Fruit fly (Drosophila melanogaster) whole organism, embryonic: ENCODE results near the gene Cp190.

ENCODE experiments used
- Atf6 ChIP-seq: fragments of 200-800 bp; sonication (Bioruptor generic); IDR thresholded peaks from 2 replicates; pipeline ENCODE4 v1.3.6; 2022; ENCODE audit warnings: missing biosample characterization, missing genetic modification characterization
- CG10565 ChIP-seq: fragments of 200-800 bp; sonication (Bioruptor generic); optimal IDR thresholded peaks from 3 replicates; lab custom pipeline; 2016; ENCODE audit warnings: missing biosample characterization, mild to moderate bottlenecking, missing genetic modification characterization
- CG12155 ChIP-seq: fragments of 200-800 bp; sonication (Bioruptor generic); optimal IDR thresholded peaks from 3 replicates; lab custom pipeline; 2016; ENCODE audit warnings: missing biosample characterization, missing genetic modification characterization
- CG12659 ChIP-seq: fragments of 200-800 bp; sonication (Bioruptor generic); optimal IDR thresholded peaks from 3 replicates; lab custom pipeline; 2017; ENCODE audit warnings: mild to moderate bottlenecking, missing biosample characterization, missing genetic modification reagents, missing genetic modification characterization
- CG13624 ChIP-seq: fragments of 200-800 bp; sonication (Bioruptor generic); optimal IDR thresholded peaks from 2 replicates; lab custom pipeline; 2016; ENCODE audit warnings: missing biosample characterization, missing genetic modification characterization
- CG15514 ChIP-seq: fragments of 200-800 bp; sonication (Bioruptor generic); optimal IDR thresholded peaks from 3 replicates; lab custom pipeline; 2017; ENCODE audit warnings: missing biosample characterization, missing genetic modification characterization, mild to moderate bottlenecking, moderate library complexity, missing genetic modification reagents
- CG16813 ChIP-seq: fragments of 200-800 bp; sonication (Bioruptor generic); IDR thresholded peaks from 3 replicates; pipeline ENCODE4 v1.3.6; 2022; ENCODE audit warnings: missing biosample characterization, missing genetic modification characterization; ENCODE audit not compliant: partially characterized antibody
- CG17829 ChIP-seq: fragments of 200-800 bp; optimal IDR thresholded peaks from 2 replicates; lab custom pipeline; 2019; ENCODE audit warnings: missing biosample characterization, mild to moderate bottlenecking, missing genetic modification characterization, moderate library complexity
- CG32532 ChIP-seq: fragments of 200-800 bp; sonication (Bioruptor generic); IDR thresholded peaks from 2 replicates; pipeline ENCODE4 v1.3.6; 2022; ENCODE audit warnings: missing biosample characterization, missing genetic modification characterization
- CG32767 ChIP-seq: fragments of 200-800 bp; sonication (Bioruptor generic); IDR thresholded peaks from 2 replicates; pipeline ENCODE4 v1.3.6; 2022; ENCODE audit warnings: missing biosample characterization, missing genetic modification characterization
- CG3995 ChIP-seq: fragments of 200-800 bp; sonication (Bioruptor generic); optimal IDR thresholded peaks from 3 replicates; lab custom pipeline; 2016; ENCODE audit warnings: missing biosample characterization, missing genetic modification characterization
- CG6654 ChIP-seq: fragments of 200-800 bp; sonication (Bioruptor generic); optimal IDR thresholded peaks from 2 replicates; lab custom pipeline; 2017; ENCODE audit warnings: missing biosample characterization, mild to moderate bottlenecking, missing genetic modification characterization
- CG9437 ChIP-seq: fragments of 200-800 bp; sonication (Bioruptor generic); optimal IDR thresholded peaks from 2 replicates; lab custom pipeline; 2018; ENCODE audit warnings: missing biosample characterization, mild to moderate bottlenecking, missing genetic modification characterization
- CrebB ChIP-seq: fragments of 200-800 bp; sonication (Bioruptor generic); optimal IDR thresholded peaks from 3 replicates; lab custom pipeline; 2018; ENCODE audit warnings: missing biosample characterization, mild to moderate bottlenecking, missing genetic modification characterization
- Dbx ChIP-seq: fragments of 200-800 bp; sonication (Bioruptor generic); IDR thresholded peaks from 3 replicates; pipeline ENCODE4 v1.3.6; 2022; ENCODE audit warnings: missing biosample characterization, missing genetic modification characterization
- E2f2 ChIP-seq: fragments of 200-800 bp; sonication (Bioruptor generic); IDR thresholded peaks from 2 replicates; pipeline ENCODE4 v1.3.6; 2022; ENCODE audit warnings: missing biosample characterization, missing genetic modification characterization
- GATAe ChIP-seq: fragments of 200-800 bp; sonication (Bioruptor generic); conservative IDR thresholded peaks from 2 replicates; pipeline ENCODE4 v1.3.6; 2022; ENCODE audit warnings: missing biosample characterization, missing genetic modification characterization
- HLH54F ChIP-seq: fragments of 200-800 bp; sonication (Bioruptor generic); optimal IDR thresholded peaks from 3 replicates; lab custom pipeline; 2016; ENCODE audit warnings: missing biosample characterization, missing genetic modification characterization
- Mad ChIP-seq: fragments of 200-800 bp; sonication (Bioruptor generic); optimal IDR thresholded peaks from 2 replicates; lab custom pipeline; 2016; ENCODE audit warnings: missing biosample characterization, missing genetic modification characterization
- Med ChIP-seq: fragments of 200-800 bp; sonication (Bioruptor generic); peaks from one replicate; lab custom pipeline; 2016; ENCODE audit warnings: missing biosample characterization, missing genetic modification characterization, mild to moderate bottlenecking, inconsistent platforms, moderate library complexity
- Mrtf ChIP-seq: fragments of 200-800 bp; sonication (Bioruptor generic); IDR thresholded peaks from 3 replicates; pipeline ENCODE4 v1.3.6; 2022; ENCODE audit warnings: missing biosample characterization, missing genetic modification characterization
- NK7.1 ChIP-seq: fragments of 200-800 bp; sonication (Bioruptor generic); optimal IDR thresholded peaks from 3 replicates; lab custom pipeline; 2016; ENCODE audit warnings: missing biosample characterization, missing genetic modification characterization
- Rfx ChIP-seq: fragments of 200-800 bp; sonication (Bioruptor generic); IDR thresholded peaks from 2 replicates; pipeline ENCODE4 v1.3.6; 2022; ENCODE audit warnings: missing biosample characterization, missing genetic modification characterization
- Scr ChIP-seq: fragments of 200-800 bp; sonication (Bioruptor generic); IDR thresholded peaks from 2 replicates; pipeline ENCODE4 v1.3.6; 2022; ENCODE audit warnings: missing biosample characterization, missing genetic modification characterization; ENCODE audit not compliant: partially characterized antibody
- Ssrp ChIP-seq: fragments of 200-800 bp; sonication (Bioruptor generic); optimal IDR thresholded peaks from 2 replicates; lab custom pipeline; 2018; ENCODE audit warnings: missing biosample characterization, mild to moderate bottlenecking, missing genetic modification characterization, moderate library complexity
- Stat92E ChIP-seq, 3 experiments: fragments of >200 bp in 2 of 3; fragments of 200-800 bp in 1 of 3; sonication (Bioruptor generic) in 1 of 3; optimal IDR thresholded peaks; 2 replicates each; lab custom pipeline; 2017 to 2019; ENCODE audit warnings: missing biosample characterization in 3 of 3, missing genetic modification characterization in 3 of 3, mild to moderate bottlenecking in 1 of 3, moderate library complexity in 1 of 3
- Xbp1 ChIP-seq: fragments of 200-800 bp; sonication (Bioruptor generic); optimal IDR thresholded peaks from 3 replicates; lab custom pipeline; 2016; ENCODE audit warnings: missing biosample characterization, mild to moderate bottlenecking, missing genetic modification characterization
- YL-1 ChIP-seq: fragments of 200-800 bp; sonication (Bioruptor generic); optimal IDR thresholded peaks from 3 replicates; lab custom pipeline; 2017; ENCODE audit warnings: missing biosample characterization, mild to moderate bottlenecking, missing genetic modification characterization
- bsh ChIP-seq, 2 experiments: fragments of 200-800 bp; sonication (Bioruptor generic); optimal IDR thresholded peaks; 2 replicates each; lab custom pipeline; 2017 to 2018; ENCODE audit warnings: mild to moderate bottlenecking in 2 of 2, missing biosample characterization in 2 of 2, missing genetic modification characterization in 2 of 2, moderate library complexity in 1 of 2
- cwo ChIP-seq: fragments of 200-800 bp; sonication (Bioruptor generic); optimal IDR thresholded peaks from 3 replicates; lab custom pipeline; 2017; ENCODE audit warnings: missing biosample characterization, missing genetic modification characterization, mild to moderate bottlenecking, moderate library complexity, missing genetic modification reagents
- dpn ChIP-seq, 2 experiments: fragments of 200-800 bp; sonication (Bioruptor generic); optimal IDR thresholded peaks; 3 replicates each; lab custom pipeline; 2016; ENCODE audit warnings: missing biosample characterization in 2 of 2, missing genetic modification characterization in 2 of 2
- exex ChIP-seq: fragments of 200-800 bp; sonication (Bioruptor generic); optimal IDR thresholded peaks from 4 replicates; lab custom pipeline; 2018; ENCODE audit warnings: missing biosample characterization, mild to moderate bottlenecking, missing genetic modification characterization, moderate library complexity
- lmd ChIP-seq: fragments of 200-800 bp; sonication (Bioruptor generic); IDR thresholded peaks from 2 replicates; pipeline ENCODE4 v1.3.6; 2022; ENCODE audit warnings: missing biosample characterization, missing genetic modification characterization
- mld ChIP-seq: fragments of 200-800 bp; sonication (Bioruptor generic); IDR thresholded peaks from 3 replicates; pipeline ENCODE4 v1.3.6; 2022; ENCODE audit warnings: missing biosample characterization, missing genetic modification characterization; ENCODE audit not compliant: partially characterized antibody
- nerfin-1 ChIP-seq: fragments of 200-800 bp; sonication (Bioruptor generic); optimal IDR thresholded peaks from 3 replicates; lab custom pipeline; 2019; ENCODE audit warnings: missing biosample characterization, mild to moderate bottlenecking, missing genetic modification characterization, moderate library complexity
- phol ChIP-seq: fragments of 200-800 bp; sonication (Bioruptor generic); optimal IDR thresholded peaks from 3 replicates; lab custom pipeline; 2018; ENCODE audit warnings: missing biosample characterization, mild to moderate bottlenecking, missing genetic modification characterization, moderate library complexity
- pum ChIP-seq: fragments of 200-800 bp; sonication (Bioruptor generic); optimal IDR thresholded peaks from 2 replicates; lab custom pipeline; 2016; ENCODE audit warnings: missing biosample characterization, missing genetic modification characterization
- ranshi ChIP-seq: fragments of 200-800 bp; sonication (Bioruptor generic); IDR thresholded peaks from 2 replicates; pipeline ENCODE4 v1.3.6; 2022; ENCODE audit warnings: missing biosample characterization, missing genetic modification characterization
- sens-2 ChIP-seq: fragments of 200-800 bp; sonication (Bioruptor generic); IDR thresholded peaks from 2 replicates; pipeline ENCODE4 v1.3.6; 2022; ENCODE audit warnings: missing biosample characterization, missing genetic modification characterization
- sna ChIP-seq: fragments of 200-800 bp; sonication (Bioruptor generic); IDR thresholded peaks from 2 replicates; pipeline ENCODE4 v1.3.6; 2022; ENCODE audit warnings: missing biosample characterization, missing genetic modification characterization; ENCODE audit not compliant: partially characterized antibody
- sob ChIP-seq: fragments of 200-800 bp; sonication (Bioruptor generic); IDR thresholded peaks from 2 replicates; pipeline ENCODE4 v1.3.6; 2022; ENCODE audit warnings: missing biosample characterization, missing genetic modification characterization
- sqz ChIP-seq: fragments of 200-800 bp; sonication (Bioruptor generic); optimal IDR thresholded peaks from 3 replicates; lab custom pipeline; 2018; ENCODE audit warnings: missing biosample characterization, mild to moderate bottlenecking, missing genetic modification characterization
- stwl ChIP-seq: fragments of 200-800 bp; sonication (Bioruptor generic); optimal IDR thresholded peaks from 3 replicates; lab custom pipeline; 2018; ENCODE audit warnings: missing biosample characterization, mild to moderate bottlenecking, missing genetic modification characterization, moderate library complexity
- tna ChIP-seq: fragments of 200-800 bp; sonication (Bioruptor generic); IDR thresholded peaks from 2 replicates; pipeline ENCODE4 v1.3.6; 2022; ENCODE audit warnings: missing biosample characterization, missing genetic modification characterization; ENCODE audit not compliant: partially characterized antibody
- vnd ChIP-seq: fragments of 200-800 bp; sonication (Bioruptor generic); IDR thresholded peaks from 3 replicates; pipeline ENCODE4 v1.3.6; 2022; ENCODE audit warnings: missing biosample characterization, missing genetic modification characterization; ENCODE audit not compliant: partially characterized antibody
- wdn ChIP-seq: fragments of 200-800 bp; sonication (Bioruptor generic); IDR thresholded peaks from 2 replicates; pipeline ENCODE4 v1.3.6; 2022; ENCODE audit warnings: missing biosample characterization, missing genetic modification characterization

The Cp190 gene

DNA sequence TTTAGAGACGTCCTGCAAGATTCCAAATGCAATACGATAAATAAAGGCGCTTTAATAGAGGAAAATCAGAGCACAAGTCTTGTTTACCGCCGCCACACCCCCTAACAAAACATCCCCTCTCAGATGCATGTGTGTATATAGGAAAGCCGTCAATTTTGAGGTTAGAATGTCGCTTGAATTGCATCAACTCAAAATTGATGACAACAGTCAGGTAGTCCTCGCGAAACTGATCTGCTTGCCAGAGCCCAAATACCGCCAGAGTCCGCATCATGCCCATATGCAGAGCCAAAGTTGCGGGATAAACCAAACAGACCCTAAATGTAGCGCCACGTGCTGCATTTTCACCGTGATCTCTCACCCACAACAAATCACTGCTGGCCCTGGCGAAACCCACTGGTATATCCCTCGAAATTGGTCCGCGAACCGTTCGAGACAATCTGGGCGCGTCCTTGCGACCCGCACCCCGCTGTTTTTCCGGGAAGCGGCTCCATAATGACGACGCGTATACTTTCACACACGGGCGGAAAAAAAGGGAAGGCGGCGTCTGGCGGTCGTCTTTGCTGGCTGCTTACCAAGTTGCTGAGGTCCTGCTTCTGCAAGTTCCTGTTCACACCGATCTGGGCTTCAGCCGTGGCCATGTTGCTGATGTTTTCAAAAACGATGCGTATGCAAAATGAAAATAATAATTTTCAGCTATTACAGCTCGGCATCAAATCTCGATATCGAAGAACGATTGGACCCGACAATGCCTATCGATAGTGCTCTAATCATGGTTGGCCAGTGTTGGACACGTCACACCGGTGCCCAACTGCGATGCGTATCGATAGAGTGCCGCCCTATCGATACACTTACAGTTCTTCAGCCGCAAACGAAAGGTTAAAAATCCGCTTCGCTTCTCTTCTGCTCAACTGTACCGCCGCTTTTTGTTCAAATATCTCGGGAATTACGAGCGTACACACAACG is 12.1 kb downstream of the Cp190 start, which contains the start of the genes eIF2gamma and Set (continued):
- peak; percentile 78 for TF ChIP-seq CG3995 (GFP tag; lab: Kevin White, UChicago)
- no peak for TF ChIP-seq exex
- TF ChIP-seq CG9437 (GFP tag; lab: Kevin White, UChicago), result no peak
- peak; percentile 80 for TF ChIP-seq CG15514 (GFP tag; lab: Kevin White, UChicago)
- TF ChIP-seq lmd, result peak; percentile 16; the same call in 1 of the 2 replicates
- TF ChIP-seq mld (GFP tag; lab: Robert Waterston, UW), result peak; percentile 99
- TF ChIP-seq Ssrp (tag; lab: Kevin White, UChicago), result no peak
- TF ChIP-seq CG16813 (GFP tag; lab: Robert Waterston, UW), result peak; percentile 98
- peak; percentile 54 for TF ChIP-seq CG17829 (tag; lab: Kevin White, UChicago)
- peak in 1 of 2 experiments; percentile 66 for TF ChIP-seq dpn (GFP tag; optimal IDR thresholded peaks at IDR 0.05; lab: Kevin White, UChicago)
- TF ChIP-seq YL-1 (GFP tag; lab: Kevin White, UChicago), result peak; percentile 51
- peak; percentile 62 for TF ChIP-seq phol (tag; lab: Kevin White, UChicago)
- 0 out of 2 replicates have a peak, but pooled peaks have one; percentile 13 for TF ChIP-seq GATAe
- peak; percentile 41; the same call in 1 of the 2 replicates for TF ChIP-seq CG32532 (GFP tag; lab: Robert Waterston, UW)
- TF ChIP-seq stwl (tag; lab: Kevin White, UChicago), result peak; percentile 78
- TF ChIP-seq Stat92E (GFP tag; optimal IDR thresholded peaks at IDR 0.05; lab: Kevin White, UChicago), result peak in 1 of 3 experiments; percentile 56
- peak; percentile 90 for TF ChIP-seq Med
- peak; percentile 37 for TF ChIP-seq CG13624
- TF ChIP-seq wdn (GFP tag; lab: Robert Waterston, UW), result 0 out of 2 replicates have a peak, but pooled peaks have one; percentile 13
- TF ChIP-seq cwo (GFP tag; lab: Kevin White, UChicago), result no peak
- TF ChIP-seq CG32767 (GFP tag; lab: Robert Waterston, UW), result 0 out of 2 replicates have a peak, but pooled peaks have one; percentile 44
- peak; percentile 95 for TF ChIP-seq Scr (GFP tag; lab: Robert Waterston, UW)
- TF ChIP-seq Rfx (GFP tag; lab: Robert Waterston, UW), result peak; percentile 86
- TF ChIP-seq Xbp1 (GFP tag; lab: Kevin White, UChicago), result peak; percentile 49
- TF ChIP-seq CG6654 (GFP tag; lab: Kevin White, UChicago), result no peak
- peak; percentile 58 for TF ChIP-seq nerfin-1 (tag; lab: Kevin White, UChicago)
- no peak for TF ChIP-seq NK7.1 (GFP tag; lab: Kevin White, UChicago)
- TF ChIP-seq CG10565, result no peak
- TF ChIP-seq sna (GFP tag; lab: Robert Waterston, UW), result peak; percentile 88
- TF ChIP-seq CG12659 (GFP tag; lab: Kevin White, UChicago), result peak; percentile 68
- 0 out of 2 replicates have a peak, but pooled peaks have one; percentile 42 for TF ChIP-seq Atf6 (GFP tag; lab: Robert Waterston, UW)
- peak; percentile 30 for TF ChIP-seq CG12155 (GFP tag; lab: Kevin White, UChicago)
- peak; percentile 29 for TF ChIP-seq HLH54F (GFP tag; lab: Kevin White, UChicago)
- peak; percentile 82 for TF ChIP-seq sob (GFP tag; lab: Robert Waterston, UW)
- TF ChIP-seq pum (GFP tag; lab: Kevin White, UChicago), result no peak
- peak; percentile 98 for TF ChIP-seq tna (GFP tag; lab: Robert Waterston, UW)
- TF ChIP-seq Dbx (GFP tag; lab: Robert Waterston, UW), result peak; percentile 64
- peak; percentile 76 for TF ChIP-seq E2f2 (GFP tag; lab: Robert Waterston, UW)
- no peak for TF ChIP-seq bsh (GFP tag; optimal IDR thresholded peaks at IDR 0.05; lab: Kevin White, UChicago)
- no peak for TF ChIP-seq Mad (GFP tag; lab: Kevin White, UChicago)
- 0 out of 3 replicates have a peak, but pooled peaks have one; percentile 33 for TF ChIP-seq Mrtf (GFP tag; lab: Robert Waterston, UW)
- peak; percentile 42 for TF ChIP-seq CrebB
- TF ChIP-seq ranshi (GFP tag; lab: Robert Waterston, UW), result peak; percentile 54; the same call in 1 of the 2 replicates
- 0 out of 2 replicates have a peak, but pooled peaks have one; percentile 5 for TF ChIP-seq sens-2 (GFP tag; lab: Robert Waterston, UW)
- TF ChIP-seq sqz (GFP tag; lab: Kevin White, UChicago), result no peak
- peak; percentile 96 for TF ChIP-seq vnd (GFP tag; lab: Robert Waterston, UW)
